Fruit fly (Drosophila melanogaster) whole organism, embryonic: ENCODE data around the gene CG17249.

ENCODE experiments used
- ATbp ChIP-seq: fragments of 200-800 bp; sonication (Bioruptor generic); optimal IDR thresholded peaks from 2 replicates; lab custom pipeline; 2017; ENCODE audit warnings: missing biosample characterization, mild to moderate bottlenecking, missing genetic modification characterization, missing genetic modification reagents
- CG1024 ChIP-seq: fragments of 200-800 bp; sonication (Bioruptor generic); IDR thresholded peaks from 2 replicates; pipeline ENCODE4 v1.3.6; 2022; ENCODE audit warnings: missing biosample characterization, missing genetic modification characterization
- CG10654 ChIP-seq: fragments of 200-800 bp; sonication (Bioruptor generic); optimal IDR thresholded peaks from 2 replicates; lab custom pipeline; 2016; ENCODE audit warnings: missing biosample characterization, missing genetic modification characterization
- CG11247 ChIP-seq: fragments of 200-800 bp; sonication (Bioruptor generic); IDR thresholded peaks from 2 replicates; pipeline ENCODE4 v1.3.6; 2022; ENCODE audit warnings: missing biosample characterization, missing genetic modification characterization
- CG11560 ChIP-seq: fragments of 200-800 bp; sonication (Bioruptor generic); IDR thresholded peaks from 3 replicates; pipeline ENCODE4 v1.3.6; 2022; ENCODE audit warnings: missing biosample characterization, missing genetic modification characterization
- CG12071 ChIP-seq: fragments of 200-800 bp; sonication (Bioruptor generic); optimal IDR thresholded peaks from 3 replicates; lab custom pipeline; 2018; ENCODE audit warnings: missing biosample characterization, mild to moderate bottlenecking, missing genetic modification characterization
- CG12659 ChIP-seq: fragments of 200-800 bp; sonication (Bioruptor generic); optimal IDR thresholded peaks from 3 replicates; lab custom pipeline; 2017; ENCODE audit warnings: mild to moderate bottlenecking, missing biosample characterization, missing genetic modification reagents, missing genetic modification characterization
- CG14710 ChIP-seq: fragments of 200-800 bp; sonication (Bioruptor generic); optimal IDR thresholded peaks from 3 replicates; lab custom pipeline; 2019; ENCODE audit warnings: missing biosample characterization, mild to moderate bottlenecking, missing genetic modification characterization, moderate library complexity
- CG17385 ChIP-seq: fragments of 200-800 bp; sonication (Bioruptor generic); optimal IDR thresholded peaks from 3 replicates; lab custom pipeline; 2018; ENCODE audit warnings: missing biosample characterization, mild to moderate bottlenecking, missing genetic modification characterization
- CG2202 ChIP-seq: fragments of 200-800 bp; sonication (Bioruptor generic); optimal IDR thresholded peaks from 2 replicates; lab custom pipeline; 2018; ENCODE audit warnings: missing biosample characterization, mild to moderate bottlenecking, missing genetic modification characterization
- CG2889 ChIP-seq: fragments of 200-800 bp; sonication (Bioruptor generic); IDR thresholded peaks from 3 replicates; pipeline ENCODE4 v1.3.6; 2022; ENCODE audit warnings: missing biosample characterization, missing genetic modification characterization
- CG3065 ChIP-seq: fragments of 200-800 bp; sonication (Bioruptor generic); optimal IDR thresholded peaks from 2 replicates; lab custom pipeline; 2016; ENCODE audit warnings: missing biosample characterization, missing genetic modification characterization
- CG33213 ChIP-seq: fragments of 200-800 bp; sonication (Bioruptor generic); optimal IDR thresholded peaks from 3 replicates; lab custom pipeline; 2016; ENCODE audit warnings: missing biosample characterization, missing genetic modification characterization
- CG42726 ChIP-seq: fragments of 200-800 bp; sonication (Bioruptor generic); IDR thresholded peaks from 2 replicates; pipeline ENCODE4 v1.3.6; 2022; ENCODE audit warnings: missing biosample characterization, missing genetic modification characterization; ENCODE audit not compliant: partially characterized antibody
- CG4617 ChIP-seq: fragments of 200-800 bp; sonication (Bioruptor generic); optimal IDR thresholded peaks from 3 replicates; lab custom pipeline; 2016; ENCODE audit warnings: missing biosample characterization, missing genetic modification characterization, borderline replicate concordance
- CG6854 ChIP-seq: fragments of 200-800 bp; sonication (Bioruptor generic); optimal IDR thresholded peaks from 3 replicates; lab custom pipeline; 2017; ENCODE audit warnings: missing biosample characterization, mild to moderate bottlenecking, missing genetic modification characterization
- CG7987 ChIP-seq: fragments of 200-800 bp; sonication (Bioruptor generic); optimal IDR thresholded peaks from 2 replicates; lab custom pipeline; 2018; ENCODE audit warnings: missing biosample characterization, mild to moderate bottlenecking, missing genetic modification characterization, moderate library complexity
- CG8388 ChIP-seq: fragments of 200-800 bp; sonication (Bioruptor generic); optimal IDR thresholded peaks from 2 replicates; lab custom pipeline; 2019; ENCODE audit warnings: missing biosample characterization, mild to moderate bottlenecking, missing genetic modification characterization, moderate library complexity
- D ChIP-seq, 2 experiments: fragments of 200-800 bp in 1 of 2; fragments of >200 bp in 1 of 2; sonication (Bioruptor generic) in 1 of 2; optimal IDR thresholded peaks; 2 replicates in 1 of 2; 3 replicates in 1 of 2; lab custom pipeline; 2017; ENCODE audit warnings: mild to moderate bottlenecking in 1 of 2, missing biosample characterization in 1 of 2, missing genetic modification characterization in 1 of 2, missing genetic modification reagents in 1 of 2
- Dad ChIP-seq: fragments of 200-800 bp; sonication (Bioruptor generic); optimal IDR thresholded peaks from 3 replicates; lab custom pipeline; 2016; ENCODE audit warnings: missing biosample characterization, missing genetic modification characterization
- Dbx ChIP-seq: fragments of 200-800 bp; sonication (Bioruptor generic); IDR thresholded peaks from 3 replicates; pipeline ENCODE4 v1.3.6; 2022; ENCODE audit warnings: missing biosample characterization, missing genetic modification characterization
- Elba2 ChIP-seq: fragments of 200-800 bp; sonication (Bioruptor generic); optimal IDR thresholded peaks from 3 replicates; lab custom pipeline; 2016; ENCODE audit warnings: missing biosample characterization, missing genetic modification characterization
- Fer3 ChIP-seq: fragments of 200-800 bp; sonication (Bioruptor generic); optimal IDR thresholded peaks from 2 replicates; lab custom pipeline; 2018; ENCODE audit warnings: missing biosample characterization, mild to moderate bottlenecking, missing genetic modification characterization, moderate library complexity
- HmgD ChIP-seq: fragments of 200-800 bp; sonication (Bioruptor generic); optimal IDR thresholded peaks from 3 replicates; lab custom pipeline; 2016; ENCODE audit warnings: missing biosample characterization, missing genetic modification characterization
- Hr3 ChIP-seq: fragments of 200-800 bp; sonication (Bioruptor generic); optimal IDR thresholded peaks from 3 replicates; lab custom pipeline; 2016; ENCODE audit warnings: missing biosample characterization, missing genetic modification characterization
- Lhr ChIP-seq: fragments of 200-800 bp; sonication (Bioruptor generic); optimal IDR thresholded peaks from 3 replicates; lab custom pipeline; 2017; ENCODE audit warnings: mild to moderate bottlenecking, missing biosample characterization, missing genetic modification reagents, missing genetic modification characterization
- Lim3 ChIP-seq: fragments of 200-800 bp; sonication (Bioruptor generic); IDR thresholded peaks from 2 replicates; pipeline ENCODE4 v1.3.6; 2022; ENCODE audit warnings: missing biosample characterization, missing genetic modification characterization
- NFAT ChIP-seq: fragments of 200-800 bp; sonication (Bioruptor generic); IDR thresholded peaks from 2 replicates; pipeline ENCODE4 v1.3.6; 2022; ENCODE audit warnings: missing biosample characterization, missing genetic modification characterization
- Nf-YC ChIP-seq: fragments of 200-800 bp; optimal IDR thresholded peaks from 3 replicates; lab custom pipeline; 2019; ENCODE audit warnings: missing biosample characterization, mild to moderate bottlenecking, missing genetic modification characterization, moderate library complexity
- Oaz ChIP-seq: fragments of 200-800 bp; sonication (Bioruptor generic); IDR thresholded peaks from 2 replicates; pipeline ENCODE4 v1.3.6; 2022; ENCODE audit warnings: missing biosample characterization, missing genetic modification characterization
- Rx ChIP-seq: fragments of 200-800 bp; sonication (Bioruptor generic); IDR thresholded peaks from 2 replicates; pipeline ENCODE4 v1.3.6; 2022; ENCODE audit warnings: missing biosample characterization, missing genetic modification characterization
- aop ChIP-seq: fragments of 200-800 bp; sonication (Bioruptor generic); IDR thresholded peaks from 2 replicates; pipeline ENCODE4 v1.3.6; 2022; ENCODE audit warnings: missing biosample characterization, missing genetic modification characterization
- bab2 ChIP-seq: fragments of 200-800 bp; sonication (Bioruptor generic); optimal IDR thresholded peaks from 2 replicates; lab custom pipeline; 2016; ENCODE audit warnings: missing biosample characterization, missing genetic modification characterization
- bbx ChIP-seq: fragments of 200-800 bp; sonication (Bioruptor generic); IDR thresholded peaks from 2 replicates; pipeline ENCODE4 v1.3.6; 2022; ENCODE audit warnings: missing biosample characterization, missing genetic modification characterization; ENCODE audit not compliant: partially characterized antibody
- cad ChIP-seq: fragments of >200 bp; optimal IDR thresholded peaks from 2 replicates; lab custom pipeline; 2017; ENCODE audit warnings: missing biosample characterization, missing genetic modification characterization
- eyg ChIP-seq: fragments of 200-800 bp; sonication (Bioruptor generic); optimal IDR thresholded peaks from 3 replicates; lab custom pipeline; 2016; ENCODE audit warnings: missing biosample characterization, missing genetic modification characterization
- ftz-f1 ChIP-seq: fragments of 200-800 bp; sonication (Bioruptor generic); optimal IDR thresholded peaks from 2 replicates; lab custom pipeline; 2016; ENCODE audit warnings: missing biosample characterization, missing genetic modification characterization
- gro ChIP-seq: fragments of 200-800 bp; sonication (Bioruptor generic); optimal IDR thresholded peaks from 2 replicates; lab custom pipeline; 2016; ENCODE audit warnings: missing biosample characterization, missing genetic modification characterization
- nau ChIP-seq: fragments of 200-800 bp; sonication (Bioruptor generic); optimal IDR thresholded peaks from 3 replicates; lab custom pipeline; 2017; ENCODE audit warnings: missing biosample characterization, mild to moderate bottlenecking, missing genetic modification characterization, missing genetic modification reagents
- pfk ChIP-seq: fragments of 200-800 bp; sonication (Bioruptor generic); optimal IDR thresholded peaks from 2 replicates; lab custom pipeline; 2018; ENCODE audit warnings: missing biosample characterization, mild to moderate bottlenecking, missing genetic modification characterization, moderate library complexity
- pho ChIP-seq: fragments of 200-800 bp; sonication (Bioruptor generic); optimal IDR thresholded peaks from 2 replicates; lab custom pipeline; 2016; ENCODE audit warnings: missing biosample characterization, missing genetic modification characterization
- prd ChIP-seq, 3 experiments: fragments of >200 bp in 2 of 3; fragments of 200-800 bp in 1 of 3; sonication (Bioruptor generic) in 1 of 3; optimal IDR thresholded peaks in 2 of 3; IDR thresholded peaks in 1 of 3; 2 replicates in 2 of 3; 3 replicates in 1 of 3; pipeline versions ENCODE4 v1.3.6 to Lab custom; 2017 to 2022; ENCODE audit warnings: missing biosample characterization in 1 of 3, missing genetic modification characterization in 1 of 3
- salm ChIP-seq: fragments of 200-800 bp; sonication (Bioruptor generic); optimal IDR thresholded peaks from 2 replicates; lab custom pipeline; 2018; ENCODE audit warnings: missing biosample characterization, mild to moderate bottlenecking, missing genetic modification characterization
- sens-2 ChIP-seq: fragments of 200-800 bp; sonication (Bioruptor generic); IDR thresholded peaks from 2 replicates; pipeline ENCODE4 v1.3.6; 2022; ENCODE audit warnings: missing biosample characterization, missing genetic modification characterization
- slbo ChIP-seq: fragments of 200-800 bp; sonication (Bioruptor generic); IDR thresholded peaks from 2 replicates; pipeline ENCODE4 v1.3.6; 2022; ENCODE audit warnings: missing biosample characterization, missing genetic modification characterization
- tna ChIP-seq: fragments of 200-800 bp; sonication (Bioruptor generic); IDR thresholded peaks from 2 replicates; pipeline ENCODE4 v1.3.6; 2022; ENCODE audit warnings: missing biosample characterization, missing genetic modification characterization; ENCODE audit not compliant: partially characterized antibody
- trh ChIP-seq: fragments of 200-800 bp; sonication (Bioruptor generic); optimal IDR thresholded peaks from 2 replicates; lab custom pipeline; 2016; ENCODE audit warnings: missing biosample characterization, missing genetic modification characterization
- unc-4 ChIP-seq: fragments of 200-800 bp; sonication (Bioruptor generic); IDR thresholded peaks from 2 replicates; pipeline ENCODE4 v1.3.6; 2022; ENCODE audit warnings: missing biosample characterization, missing genetic modification characterization; ENCODE audit not compliant: partially characterized antibody
- vvl ChIP-seq: fragments of 200-800 bp; sonication (Bioruptor generic); IDR thresholded peaks from 2 replicates; pipeline ENCODE4 v1.3.6; 2022; ENCODE audit warnings: missing biosample characterization, missing genetic modification characterization

Gene CG17249

DNA sequence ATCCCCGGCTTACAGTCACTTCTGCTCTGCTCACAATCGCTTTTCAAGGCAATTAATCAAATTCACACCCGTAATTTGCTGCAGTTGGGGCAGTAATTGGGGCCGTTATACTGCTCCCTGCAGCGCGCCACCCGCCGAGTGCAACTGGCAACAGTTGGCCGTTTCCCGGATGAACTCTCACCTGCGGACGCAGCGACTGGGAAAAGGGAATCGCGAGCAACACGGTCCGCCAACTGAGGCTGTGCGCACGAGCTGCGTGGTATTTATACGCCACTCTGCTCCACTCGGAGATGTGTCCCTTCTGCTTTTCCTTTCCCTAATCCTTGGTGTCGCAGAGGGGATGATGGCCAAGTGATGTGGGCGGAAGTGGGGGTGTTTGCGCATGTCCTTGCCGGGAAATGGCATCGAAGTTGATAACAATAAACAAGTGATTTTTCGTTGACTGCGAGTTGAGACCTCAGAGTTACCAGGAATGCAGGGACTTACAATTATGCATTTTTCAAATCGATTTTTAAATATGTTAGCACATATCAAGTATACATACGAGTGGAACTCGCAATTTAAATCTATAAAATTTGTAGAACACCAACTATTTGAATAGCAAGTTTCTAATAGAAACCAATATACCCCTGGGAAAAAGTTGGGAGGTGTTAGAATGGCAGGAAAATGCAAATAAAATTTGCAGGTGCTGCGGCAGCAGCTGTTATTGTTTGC, 18.0 kb downstream of the CG17249 start, which contains the start of gene GC (continued):
- TF ChIP-seq CG12659 (GFP tag; lab: Kevin White, UChicago) (peak; percentile 17), CG33213 (no peak), Hr3 (GFP tag; lab: Kevin White, UChicago) (no peak), bbx (no peak), Lhr (GFP tag; lab: Kevin White, UChicago) (no peak), CG10654 (GFP tag; lab: Kevin White, UChicago) (no peak), CG11560 (tag; lab: Robert Waterston, UW) (no peak), CG3065 (no peak), pfk (no peak), CG1024 (no peak), Rx (GFP tag; lab: Robert Waterston, UW) (no peak), nau (GFP tag; lab: Kevin White, UChicago) (no peak), bab2 (GFP tag; lab: Kevin White, UChicago) (no peak), Lim3 (no peak), ATbp (GFP tag; lab: Kevin White, UChicago) (no peak), CG2889 (GFP tag; lab: Robert Waterston, UW) (no peak), cad (GFP tag; lab: Kevin White, UChicago) (no peak), Fer3 (no peak), aop (GFP tag; lab: Robert Waterston, UW) (no peak), CG11247 (GFP tag; lab: Robert Waterston, UW) (no peak), vvl (peak; percentile 46; the same call in 1 of the 2 replicates), slbo (peak; percentile 56), salm (tag; lab: Kevin White, UChicago) (no peak), CG4617 (GFP tag; lab: Kevin White, UChicago) (no peak), Dbx (GFP tag; lab: Robert Waterston, UW) (no peak), HmgD (GFP tag; lab: Kevin White, UChicago) (no peak), trh (GFP tag; lab: Kevin White, UChicago) (no peak), CG17385 (no peak), CG6854 (GFP tag; lab: Kevin White, UChicago) (no peak), CG42726 (no peak), CG7987 (GFP tag; lab: Kevin White, UChicago) (no peak), sens-2 (GFP tag; lab: Robert Waterston, UW) (no peak), tna (GFP tag; lab: Robert Waterston, UW) (no peak), Dad (GFP tag; lab: Kevin White, UChicago) (no peak), gro (GFP tag; lab: Kevin White, UChicago) (no peak), CG12071 (GFP tag; lab: Kevin White, UChicago) (no peak), D (optimal IDR thresholded peaks at IDR 0.05; lab: Kevin White, UChicago) (no peak), D (GFP tag; optimal IDR thresholded peaks at IDR 0.05; lab: Kevin White, UChicago) (no peak), CG14710 (tag; lab: Kevin White, UChicago) (no peak), prd (optimal IDR thresholded peaks at IDR 0.05; lab: Kevin White, UChicago) (no peak), prd (GFP tag; IDR thresholded peaks at IDR 0.05; lab: Robert Waterston, UW) (0 out of 3 replicates have a peak, but pooled peaks have one; percentile 21), NFAT (GFP tag; lab: Robert Waterston, UW) (no peak), CG2202 (no peak), Oaz (GFP tag; lab: Robert Waterston, UW) (no peak), unc-4 (GFP tag; lab: Robert Waterston, UW) (no peak), ftz-f1 (GFP tag; lab: Kevin White, UChicago) (no peak), eyg (no peak), Nf-YC (tag; lab: Kevin White, UChicago) (no peak), Elba2 (GFP tag; lab: Kevin White, UChicago) (no peak), CG8388 (GFP tag; lab: Kevin White, UChicago) (no peak), pho (GFP tag; lab: Kevin White, UChicago) (peak; percentile 16)
